Worm (Caenorhabditis elegans) whole organism, young adult: ENCODE results near the gene C13F10.5.

Source experiments
- Y79H2A.3 ChIP-seq: fragments of 200-800 bp; sonication (Bioruptor generic); conservative IDR thresholded peaks from 2 replicates; pipeline ENCODE4 v1.3.6; 2022; ENCODE audit warnings: missing genetic modification reagents, missing genetic modification characterization, missing compliant biosample characterization
- Y95B8A.8 ChIP-seq: fragments of 200-800 bp; sonication (Bioruptor generic); IDR thresholded peaks from 2 replicates; pipeline ENCODE4 v1.3.6; 2022; ENCODE audit warnings: missing genetic modification reagents, missing genetic modification characterization, missing compliant biosample characterization
- ama-1 ChIP-seq, 3 experiments: fragments of 150-350 bp in 1 of 3; sonication (generic microtip) in 2 of 3; optimal IDR thresholded peaks; 2 replicates each; lab custom pipeline; 2014 to 2018; ENCODE audit warnings: missing biosample characterization in 2 of 3, missing genetic modification characterization in 2 of 3, missing genetic modification reagents in 2 of 3
- dox-1 ChIP-seq: fragments of 200-800 bp; sonication (Bioruptor generic); IDR thresholded peaks from 2 replicates; pipeline ENCODE4 v1.3.6; 2022; ENCODE audit warnings: missing genetic modification reagents, missing genetic modification characterization, missing compliant biosample characterization
- efl-1 ChIP-seq: fragments of 150-350 bp; optimal IDR thresholded peaks from 2 replicates; lab custom pipeline; 2014; ENCODE audit warnings: missing biosample characterization, missing genetic modification reagents, missing genetic modification characterization
- gei-17 ChIP-seq: fragments of 200-800 bp; sonication (Bioruptor generic); optimal IDR thresholded peaks from 2 replicates; lab custom pipeline; 2018; ENCODE audit warnings: mild to moderate bottlenecking, missing genetic modification characterization, missing compliant biosample characterization
- hlh-26 ChIP-seq: fragments of 200-800 bp; sonication (Bioruptor generic); conservative IDR thresholded peaks from 2 replicates; pipeline ENCODE4 v1.3.6; 2022; ENCODE audit warnings: missing genetic modification reagents, missing genetic modification characterization, missing compliant biosample characterization
- madf-6 ChIP-seq: fragments of 200-800 bp; sonication (Bioruptor generic); IDR thresholded peaks from 2 replicates; pipeline ENCODE4 v1.3.6; 2022; ENCODE audit warnings: missing genetic modification reagents, missing genetic modification characterization, missing compliant biosample characterization
- nhr-90 ChIP-seq: sonication (generic microtip); optimal IDR thresholded peaks from 2 replicates; lab custom pipeline; 2016; ENCODE audit warnings: missing genotype, mild to moderate bottlenecking, missing genetic modification characterization, missing compliant biosample characterization
- sea-2 ChIP-seq: fragments of 200-800 bp; sonication (Bioruptor generic); IDR thresholded peaks from 2 replicates; pipeline ENCODE4 v1.3.6; 2022; ENCODE audit warnings: missing genetic modification characterization, missing compliant biosample characterization
- xnd-1 ChIP-seq: sonication (generic microtip); optimal IDR thresholded peaks from 2 replicates; lab custom pipeline; 2016; ENCODE audit warnings: missing genotype, missing genetic modification reagents, missing genetic modification characterization, missing compliant biosample characterization
- ztf-3 ChIP-seq: fragments of 200-800 bp; sonication (Bioruptor generic); optimal IDR thresholded peaks from 2 replicates; lab custom pipeline; 2018; ENCODE audit warnings: mild to moderate bottlenecking, missing genetic modification characterization, missing compliant biosample characterization

Gene C13F10.5

DNA sequence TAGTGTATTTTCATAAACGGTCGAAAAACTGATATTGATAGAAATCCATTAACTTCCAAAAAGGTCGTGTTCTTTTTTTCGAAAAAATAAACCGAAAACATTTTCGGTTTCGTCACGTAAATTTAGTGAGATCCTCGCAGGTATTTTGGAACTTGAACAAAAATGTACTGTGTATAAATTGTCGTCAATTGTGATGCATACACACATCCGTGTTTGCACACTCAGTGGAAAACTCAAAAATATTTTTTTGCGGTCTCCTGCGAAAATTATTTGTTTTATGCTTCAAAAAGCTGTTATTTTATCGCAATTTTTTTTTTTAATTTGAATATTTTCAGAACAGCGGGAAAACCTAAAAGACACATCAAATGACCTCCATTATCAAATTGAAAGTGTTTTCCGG is 40.0 kb downstream of the C13F10.5 start, which contains the start of gene cpsf-2:
Gene cpsf-2, plus strand, starts transcription at position 330 of the 400 bp plus-strand sequence.
- TF ChIP-seq sea-2 (GFP tag; lab: Robert Waterston, UW) (no peak), efl-1 (GFP tag; lab: Kevin White, UChicago) (peak; percentile 3)
- TF ChIP-seq, all 124 proteins: peak for 1

DNA sequence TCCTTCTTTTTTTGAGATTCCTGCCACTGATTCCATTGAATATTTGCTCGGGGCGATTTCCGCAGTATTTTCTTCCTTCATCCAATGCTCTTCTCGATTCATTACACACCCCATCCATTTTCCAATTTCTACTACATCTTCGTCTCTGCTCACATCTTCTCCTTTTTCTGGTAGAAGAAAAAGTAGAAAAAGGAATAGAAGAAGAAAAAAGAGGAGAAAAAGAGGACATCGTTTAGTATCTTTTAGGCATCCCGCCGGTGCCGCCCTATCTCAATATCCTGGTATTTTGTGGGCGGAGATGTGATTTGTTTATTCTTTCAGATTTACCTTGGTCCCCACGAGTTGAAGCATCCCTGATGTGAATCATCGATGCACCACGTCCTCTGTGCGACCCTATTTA is 43.7 kb downstream of the C13F10.5 start, which contains the start of gene lgc-39:
Gene lgc-39, plus strand, starts transcription at position 301 of the 400 bp plus-strand sequence.
- TF ChIP-seq gei-17 (GFP tag; lab: Kevin White, UChicago) (no peak), Y95B8A.8 (GFP tag; lab: Robert Waterston, UW) (no peak)

DNA sequence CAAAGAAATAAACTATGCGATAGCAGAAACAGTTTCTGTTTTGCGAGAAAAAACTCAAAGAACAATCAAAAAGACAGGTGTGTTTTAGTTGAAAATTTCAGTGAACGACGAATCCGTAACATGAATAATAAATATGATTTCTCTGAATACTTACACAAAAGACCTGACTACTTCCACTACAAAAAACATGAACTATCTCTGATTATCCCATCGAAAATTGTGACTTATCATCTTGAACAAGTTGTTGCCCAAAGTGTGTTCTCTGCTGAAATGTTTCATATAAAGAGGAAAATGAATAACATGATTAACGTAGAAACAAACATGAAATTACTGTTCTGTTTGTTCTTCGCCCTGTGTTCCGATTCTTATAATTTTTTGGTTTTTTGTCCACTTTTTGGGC is 52.2 kb downstream of the C13F10.5 start, which contains the start of gene ugt-36:
Gene ugt-36, plus strand, starts transcription at position 301 of the 400 bp plus-strand sequence.
- no peak for TF ChIP-seq Y79H2A.3 (GFP tag; lab: Robert Waterston, UW)
- TF ChIP-seq dox-1: no peak
- no peak for TF ChIP-seq madf-6
- no peak for TF ChIP-seq nhr-90 (tag; lab: Kevin White, UChicago)
- TF ChIP-seq ama-1 (optimal IDR thresholded peaks at IDR 0.05; lab: Kevin White, UChicago): no peak
- TF ChIP-seq ama-1 (GFP tag; optimal IDR thresholded peaks at IDR 0.05; lab: Kevin White, UChicago): no peak
- no peak for TF ChIP-seq hlh-26 (GFP tag; lab: Robert Waterston, UW)
- TF ChIP-seq xnd-1 (tag; lab: Kevin White, UChicago): no peak
- no peak for TF ChIP-seq ztf-3 (GFP tag; lab: Kevin White, UChicago)
